Worm (Caenorhabditis elegans) whole organism, midembryonic: Measurements from ENCODE around the gene igdb-3.

ENCODE experiments used
- T22C8.4 ChIP-seq: fragments of 200-800 bp; sonication (Bioruptor generic); IDR thresholded peaks from 2 replicates; pipeline ENCODE4 v1.3.6; 2022; ENCODE audit warnings: missing genetic modification characterization, missing compliant biosample characterization
- cog-1 ChIP-seq: sonication (generic microtip); optimal IDR thresholded peaks from 2 replicates; lab custom pipeline; 2016; ENCODE audit warnings: missing genetic modification characterization, missing compliant biosample characterization
- flt-1 ChIP-seq: fragments of 200-800 bp; sonication (Bioruptor generic); IDR thresholded peaks from 2 replicates; pipeline ENCODE4 v1.3.6; 2022; ENCODE audit warnings: missing genetic modification characterization, missing compliant biosample characterization
- med-1 ChIP-seq: sonication (generic microtip); optimal IDR thresholded peaks from 2 replicates; lab custom pipeline; 2017; ENCODE audit warnings: missing genetic modification characterization, mild to moderate bottlenecking, missing compliant biosample characterization, antibody characterized with exemption, missing genetic modification reagents; ENCODE audit not compliant: insufficient read depth
- ref-1 ChIP-seq: fragments of 200-800 bp; sonication (Bioruptor generic); conservative IDR thresholded peaks from 2 replicates; pipeline ENCODE4 v1.3.6; 2022; ENCODE audit warnings: missing genetic modification reagents, missing genetic modification characterization, missing compliant biosample characterization
- ztf-23 ChIP-seq: fragments of 200-800 bp; sonication (Bioruptor generic); IDR thresholded peaks from 2 replicates; pipeline ENCODE4 v1.3.6; 2022; ENCODE audit warnings: missing genetic modification reagents, missing genetic modification characterization, missing compliant biosample characterization
- ztf-29 ChIP-seq: fragments of 200-800 bp; sonication (Bioruptor generic); IDR thresholded peaks from 2 replicates; pipeline ENCODE4 v1.3.6; 2022; ENCODE audit warnings: missing genetic modification reagents, missing genetic modification characterization, missing compliant biosample characterization

ce11 chrX:6360077-6360476 lies 25.2 kb upstream of the igdb-3 start:
- TF ChIP-seq flt-1 (GFP tag; lab: Robert Waterston, UW): no peak
- TF ChIP-seq ztf-23 (GFP tag; lab: Robert Waterston, UW): no peak
- TF ChIP-seq ref-1 (GFP tag; lab: Robert Waterston, UW): no peak
- TF ChIP-seq ztf-29: no peak
- TF ChIP-seq med-1 (GFP tag; lab: Kevin White, UChicago): no peak
- TF ChIP-seq cog-1 (tag; lab: Kevin White, UChicago): no peak
- TF ChIP-seq T22C8.4: no peak
